Fruit fly (Drosophila melanogaster): ENCODE results near the gene Grip.

The Grip gene

dm6 chrX:5968094-5968723 is 2.1 kb downstream of the Grip start:
- TF ChIP-seq H15 (GFP tag; IDR thresholded peaks at IDR 0.05) (peak; percentile 15; the same call in 1 of the 3 replicates), CG12219 (GFP tag; optimal IDR thresholded peaks at IDR 0.05) (peak; percentile 14), shn (GFP tag; optimal IDR thresholded peaks at IDR 0.05) (no peak), CG31441 (GFP tag; IDR thresholded peaks at IDR 0.05) (peak; percentile 37; the same call in 1 of the 2 replicates), H2.0 (GFP tag; IDR thresholded peaks at IDR 0.05) (0 out of 2 replicates have a peak, but pooled peaks have one; percentile 20), CG13624 (GFP tag; optimal IDR thresholded peaks at IDR 0.05) (no peak), HHEX (GFP tag; optimal IDR thresholded peaks at IDR 0.05) (no peak), CG8359 (GFP tag; optimal IDR thresholded peaks at IDR 0.05; ENCODE audit: borderline replicate concordance) (peak; percentile 6), Aef1 (GFP tag; IDR thresholded peaks at IDR 0.05) (no peak), nerfin-2 (GFP tag; IDR thresholded peaks at IDR 0.05; ENCODE audit: partially characterized antibody) (no peak), seq (GFP tag; IDR thresholded peaks at IDR 0.05) (no peak), CG1024 (GFP tag; IDR thresholded peaks at IDR 0.05) (peak; percentile 40; the same call in 1 of the 2 replicates), prd (optimal IDR thresholded peaks at IDR 0.05) (no peak), prd (GFP tag; IDR thresholded peaks at IDR 0.05) (peak; percentile 72; the same call in 2 of the 3 replicates), kni (GFP tag; optimal IDR thresholded peaks at IDR 0.05) (no peak), CG18262 (tag; optimal IDR thresholded peaks at IDR 0.05) (peak; percentile 65), twi (tag; optimal IDR thresholded peaks at IDR 0.05) (peak; percentile 51), Hr51 (GFP tag; optimal IDR thresholded peaks at IDR 0.05) (peak in 1 of 2 experiments; percentile 5), zfh1 (GFP tag; IDR thresholded peaks at IDR 0.05) (peak; percentile 65), gsb-n (tag; optimal IDR thresholded peaks at IDR 0.05) (no peak), Mes4 (GFP tag; optimal IDR thresholded peaks at IDR 0.05) (no peak), CG1603 (tag; optimal IDR thresholded peaks at IDR 0.05) (peak; percentile 69), CG8924 (tag; optimal IDR thresholded peaks at IDR 0.05) (peak; percentile 9), wek (GFP tag; optimal IDR thresholded peaks at IDR 0.05) (no peak), fru (optimal IDR thresholded peaks at IDR 0.05) (no peak), rib (GFP tag; IDR thresholded peaks at IDR 0.05) (no peak), CG4360 (GFP tag; IDR thresholded peaks at IDR 0.05) (0 out of 2 replicates have a peak, but pooled peaks have one; percentile 26), CG30403 (GFP tag; optimal IDR thresholded peaks at IDR 0.05) (peak; percentile 20), CG10565 (GFP tag; optimal IDR thresholded peaks at IDR 0.05) (no peak), cwo (GFP tag; optimal IDR thresholded peaks at IDR 0.05) (no peak), CG11247 (GFP tag; IDR thresholded peaks at IDR 0.05) (peak; percentile 15; the same call in 1 of the 2 replicates), ac (GFP tag; optimal IDR thresholded peaks at IDR 0.05) (no peak), wor (GFP tag; IDR thresholded peaks at IDR 0.05) (0 out of 2 replicates have a peak, but pooled peaks have one; percentile 22), gcm2 (GFP tag; optimal IDR thresholded peaks at IDR 0.05) (no peak), Ssrp (tag; optimal IDR thresholded peaks at IDR 0.05) (peak; percentile 54), CG6854 (GFP tag; optimal IDR thresholded peaks at IDR 0.05) (no peak), cas (GFP tag; IDR thresholded peaks at IDR 0.05) (no peak), sc (optimal IDR thresholded peaks at IDR 0.05) (no peak), sc (GFP tag; optimal IDR thresholded peaks at IDR 0.05) (no peak), jumu (GFP tag; optimal IDR thresholded peaks at IDR 0.05) (peak; percentile 25), nmo (GFP tag; optimal IDR thresholded peaks at IDR 0.05) (peak; percentile 44), Eip74EF (GFP tag; optimal IDR thresholded peaks at IDR 0.05) (no peak), Ada2b (GFP tag; IDR thresholded peaks at IDR 0.05) (no peak), sens-2 (GFP tag; IDR thresholded peaks at IDR 0.05) (peak; percentile 12; the same call in 1 of the 2 replicates), CG15601 (tag; optimal IDR thresholded peaks at IDR 0.05) (no peak), CG2889 (GFP tag; IDR thresholded peaks at IDR 0.05) (no peak), CG11456 (GFP tag; IDR thresholded peaks at IDR 0.05) (0 out of 3 replicates have a peak, but pooled peaks have one; percentile 47), slbo (GFP tag; IDR thresholded peaks at IDR 0.05) (no peak), CG2678 (tag; optimal IDR thresholded peaks at IDR 0.05) (peak; percentile 24), CG7839 (tag; optimal IDR thresholded peaks at IDR 0.05) (peak; percentile 41)
